Worm (Caenorhabditis elegans) whole organism, young adult: ENCODE data around the gene F59A1.18.

Experiments used
- F55B11.4 ChIP-seq: sonication (generic microtip); optimal IDR thresholded peaks from 2 replicates; lab custom pipeline; 2016; ENCODE audit warnings: missing compliant biosample characterization, missing genetic modification characterization, borderline replicate concordance; ENCODE audit not compliant: insufficient read depth
- ZK185.1 ChIP-seq: sonication (generic microtip); optimal IDR thresholded peaks from 2 replicates; lab custom pipeline; 2016; ENCODE audit warnings: mild to moderate bottlenecking, missing genetic modification characterization, missing compliant biosample characterization; ENCODE audit not compliant: poor library complexity, severe bottlenecking
- hlh-26 ChIP-seq: fragments of 200-800 bp; sonication (Bioruptor generic); conservative IDR thresholded peaks from 2 replicates; pipeline ENCODE4 v1.3.6; 2022; ENCODE audit warnings: missing genetic modification reagents, missing genetic modification characterization, missing compliant biosample characterization
- madf-3 ChIP-seq: fragments of 200-800 bp; sonication (Bioruptor generic); IDR thresholded peaks from 2 replicates; pipeline ENCODE4 v1.3.6; 2022; ENCODE audit warnings: missing genetic modification reagents, missing genetic modification characterization, missing compliant biosample characterization
- unc-130 ChIP-seq: sonication (generic microtip); optimal IDR thresholded peaks from 2 replicates; lab custom pipeline; 2016; ENCODE audit warnings: missing genetic modification reagents, missing genetic modification characterization, missing compliant biosample characterization

ce11 chrV:17721709-17722108, 35.0 kb upstream of the F59A1.18 start:
- TF ChIP-seq hlh-26 (GFP tag; lab: Robert Waterston, UW) = no peak
- no peak for TF ChIP-seq ZK185.1 (tag; lab: Kevin White, UChicago)
- no peak for TF ChIP-seq madf-3 (GFP tag; lab: Robert Waterston, UW)
- TF ChIP-seq unc-130 = no peak
- no peak for TF ChIP-seq F55B11.4 (tag; lab: Kevin White, UChicago)
